Worm (Caenorhabditis elegans) whole organism, L4 larva: ENCODE measurements around the gene sfxn-1.5.

Source experiments
- Y5F2A.4 ChIP-seq: fragments of 200-800 bp; sonication (Bioruptor generic); optimal IDR thresholded peaks from 2 replicates; lab custom pipeline; 2018; ENCODE audit warnings: mild to moderate bottlenecking, missing genetic modification characterization, missing compliant biosample characterization
- aly-2 ChIP-seq: sonication (generic microtip); optimal IDR thresholded peaks from 2 replicates; lab custom pipeline; 2018; ENCODE audit warnings: missing biosample characterization, missing genetic modification characterization
- ceh-20 ChIP-seq: fragments of 200-800 bp; sonication (Bioruptor generic); IDR thresholded peaks from 2 replicates; pipeline ENCODE4 v1.3.6; 2022; ENCODE audit warnings: missing genetic modification reagents, missing genetic modification characterization, missing compliant biosample characterization
- ces-1 ChIP-seq: fragments of 150-350 bp; sonication (generic microtip); optimal IDR thresholded peaks from 4 replicates; lab custom pipeline; 2014; ENCODE audit warnings: missing biosample characterization, missing genetic modification reagents, missing genetic modification characterization
- dpl-1 ChIP-seq: fragments of 150-350 bp; optimal IDR thresholded peaks from 2 replicates; lab custom pipeline; 2014; ENCODE audit warnings: missing biosample characterization, missing genetic modification reagents, missing genetic modification characterization
- fkh-10 ChIP-seq: fragments of 150-350 bp; optimal IDR thresholded peaks from 2 replicates; lab custom pipeline; 2014; ENCODE audit warnings: missing biosample characterization, missing genetic modification reagents, missing genetic modification characterization
- gei-8 ChIP-seq: fragments of 200-800 bp; sonication (Bioruptor generic); optimal IDR thresholded peaks from 2 replicates; lab custom pipeline; 2018; ENCODE audit warnings: mild to moderate bottlenecking, missing genetic modification characterization, missing compliant biosample characterization
- lin-38 ChIP-seq: fragments of 200-800 bp; sonication (Bioruptor generic); IDR thresholded peaks from 2 replicates; pipeline ENCODE4 v1.3.6; 2022; ENCODE audit warnings: missing genetic modification reagents, missing genetic modification characterization, missing compliant biosample characterization
- mdl-1 ChIP-seq, 2 experiments: fragments of 150-350 bp in 1 of 2; sonication (generic microtip) in 1 of 2; optimal IDR thresholded peaks; 2 replicates each; lab custom pipeline; 2014 to 2017; ENCODE audit warnings: missing biosample characterization in 2 of 2, missing genetic modification characterization in 2 of 2
- mep-1 ChIP-seq: fragments of 150-350 bp; sonication (generic microtip); optimal IDR thresholded peaks from 3 replicates; lab custom pipeline; 2014; ENCODE audit warnings: missing biosample characterization, missing genetic modification characterization
- nhr-76 ChIP-seq: fragments of 150-350 bp; optimal IDR thresholded peaks from 2 replicates; lab custom pipeline; 2014; ENCODE audit warnings: missing biosample characterization, missing genetic modification characterization
- nhr-77 ChIP-seq: fragments of 150-350 bp; optimal IDR thresholded peaks from 2 replicates; lab custom pipeline; 2014; ENCODE audit warnings: missing biosample characterization, missing genetic modification characterization
- zag-1 ChIP-seq: fragments of 150-350 bp; optimal IDR thresholded peaks from 2 replicates; lab custom pipeline; 2014; ENCODE audit warnings: missing biosample characterization, missing genetic modification characterization
- zip-2 ChIP-seq: fragments of 150-350 bp; optimal IDR thresholded peaks from 2 replicates; lab custom pipeline; 2014; ENCODE audit warnings: missing biosample characterization, missing genetic modification characterization

ce11 chrX:11662557-11662956 lies 1.1 kb upstream of the sfxn-1.5 start:
- TF ChIP-seq nhr-76 (no peak), ces-1 (GFP tag; lab: Kevin White, UChicago) (no peak), aly-2 (tag; lab: Kevin White, UChicago) (no peak), mep-1 (tag; lab: Kevin White, UChicago) (no peak), zip-2 (tag; lab: Kevin White, UChicago) (no peak), mdl-1 (tag; optimal IDR thresholded peaks at IDR 0.05; lab: Kevin White, UChicago) (no peak), Y5F2A.4 (GFP tag; lab: Kevin White, UChicago) (no peak), ceh-20 (GFP tag; lab: Robert Waterston, UW) (no peak), dpl-1 (GFP tag; lab: Kevin White, UChicago) (peak; percentile 65), fkh-10 (GFP tag; lab: Kevin White, UChicago) (no peak), gei-8 (no peak), lin-38 (no peak), nhr-77 (tag; lab: Kevin White, UChicago) (no peak), zag-1 (tag; lab: Kevin White, UChicago) (no peak)
